Fruit fly (Drosophila melanogaster) whole organism, wandering third instar larva: Measurements from ENCODE around the gene CG43136.

ENCODE experiments used
- h ChIP-seq: fragments of 200-800 bp; sonication (Bioruptor generic); optimal IDR thresholded peaks from 3 replicates; lab custom pipeline; 2016; ENCODE audit warnings: missing biosample characterization, mild to moderate bottlenecking, missing genetic modification characterization
- sv ChIP-seq: fragments of 200-800 bp; sonication (Bioruptor generic); optimal IDR thresholded peaks from 3 replicates; lab custom pipeline; 2016; ENCODE audit warnings: missing biosample characterization, missing genetic modification characterization
- usp ChIP-seq: fragments of >200 bp; optimal IDR thresholded peaks from 2 replicates; lab custom pipeline; 2017; ENCODE audit warnings: missing biosample characterization, missing genetic modification characterization

- TF ChIP-seq h (peak; percentile 54), sv (GFP tag; lab: Kevin White, UChicago) (peak; percentile 2), usp (GFP tag; lab: Kevin White, UChicago) (no peak)
Measured at dm6 chrX:5883394-5883793, 29.8 kb downstream of the CG43136 start.
